Fruit fly (Drosophila melanogaster) Kc167 (cell line): ENCODE results near the gene Cyp6v1.

Source experiments
- Myc ChIP-seq: fragments of >200 bp; optimal IDR thresholded peaks from 2 replicates; lab custom pipeline; 2017; ENCODE audit warnings: missing external identifiers
- Sin3A ChIP-seq: fragments of >200 bp; optimal IDR thresholded peaks from 2 replicates; lab custom pipeline; 2018; ENCODE audit warnings: missing external identifiers
- h ChIP-seq: fragments of >200 bp; optimal IDR thresholded peaks from 3 replicates; lab custom pipeline; 2018; ENCODE audit warnings: missing external identifiers
- psq ChIP-seq: fragments of >200 bp; optimal IDR thresholded peaks from 2 replicates; lab custom pipeline; 2017; ENCODE audit warnings: missing external identifiers

dm6 chrX:20629360-20629759, 27.6 kb upstream of the Cyp6v1 start:
- TF ChIP-seq h (no peak), Myc (lab: Kevin White, UChicago) (no peak), Sin3A (lab: Kevin White, UChicago) (no peak), psq (lab: Kevin White, UChicago) (no peak)
